Worm (Caenorhabditis elegans): ENCODE data around the gene ZK1073.1.
A peak's percentile ranks its signal among the peaks of the same experiment; 100 is the strongest.

Gene ZK1073.1

ce11 chrX:16150153-16150552, 21.5 kb upstream of the ZK1073.1 start:
- TF ChIP-seq fkh-10 (GFP tag; optimal IDR thresholded peaks at IDR 0.05) (no peak), unc-98 (GFP tag; IDR thresholded peaks at IDR 0.05) (no peak), efl-3 (GFP tag; optimal IDR thresholded peaks at IDR 0.05) (no peak), aha-1 (tag; optimal IDR thresholded peaks at IDR 0.05) (no peak), tlp-1 (tag; optimal IDR thresholded peaks at IDR 0.05) (no peak), egl-27 (tag; optimal IDR thresholded peaks at IDR 0.05) (peak in 1 of 2 experiments; percentile 29), nhr-71 (tag; optimal IDR thresholded peaks at IDR 0.05) (peak; percentile 24), nhr-77 (tag; optimal IDR thresholded peaks at IDR 0.05) (no peak), ztf-11 (tag; optimal IDR thresholded peaks at IDR 0.05) (no peak), ets-5 (GFP tag; IDR thresholded peaks at IDR 0.05) (no peak), efl-1 (optimal IDR thresholded peaks at IDR 0.05) (no peak), efl-1 (GFP tag; optimal IDR thresholded peaks at IDR 0.05 in 1 of 2) (peak in 1 of 2 experiments; percentile 86), lin-39 (tag; optimal IDR thresholded peaks at IDR 0.05) (no peak), snpc-4 (tag; optimal IDR thresholded peaks at IDR 0.05) (no peak), nhr-85 (tag) (peak; percentile 87), vab-15 (tag; optimal IDR thresholded peaks at IDR 0.05) (no peak), xbp-1 (tag; optimal IDR thresholded peaks at IDR 0.05) (no peak), hlh-17 (GFP tag; optimal IDR thresholded peaks at IDR 0.05; ENCODE audit: borderline replicate concordance) (no peak), snu-23 (GFP tag; optimal IDR thresholded peaks at IDR 0.05) (peak; percentile 6), dpl-1 (GFP tag; optimal IDR thresholded peaks at IDR 0.05) (no peak), zip-4 (GFP tag; optimal IDR thresholded peaks at IDR 0.05) (no peak), sup-37 (GFP tag; optimal IDR thresholded peaks at IDR 0.05) (no peak), ceh-82 (tag; optimal IDR thresholded peaks at IDR 0.05) (no peak), fkh-8 (tag; optimal IDR thresholded peaks at IDR 0.05) (no peak), pax-3 (tag; optimal IDR thresholded peaks at IDR 0.05) (no peak), lin-14 (GFP tag; optimal IDR thresholded peaks at IDR 0.05) (peak; percentile 70), ceh-63 (GFP tag; optimal IDR thresholded peaks at IDR 0.05) (no peak), mep-1 (tag; optimal IDR thresholded peaks at IDR 0.05) (peak; percentile 20), lsy-2 (tag; optimal IDR thresholded peaks at IDR 0.05) (peak in 1 of 2 experiments; percentile 2), nhr-20 (tag; optimal IDR thresholded peaks at IDR 0.05) (peak; percentile 15), lin-35 (GFP tag; optimal IDR thresholded peaks at IDR 0.05) (peak in 1 of 2 experiments; percentile 29), C16A3.4 (tag; optimal IDR thresholded peaks at IDR 0.05) (no peak), skn-1 (tag; optimal IDR thresholded peaks at IDR 0.05) (no peak), nhr-28 (tag; optimal IDR thresholded peaks at IDR 0.05) (no peak), mdl-1 (tag; optimal IDR thresholded peaks at IDR 0.05) (no peak), nhr-19 (GFP tag; conservative IDR thresholded peaks at IDR 0.05) (peak; percentile 26), egl-13 (tag; optimal IDR thresholded peaks at IDR 0.05) (no peak), nhr-76 (tag; optimal IDR thresholded peaks at IDR 0.05) (no peak), sptf-1 (tag; optimal IDR thresholded peaks at IDR 0.05) (no peak), nhr-90 (tag; optimal IDR thresholded peaks at IDR 0.05; ENCODE audit: poor library complexity) (no peak), nhr-237 (tag; optimal IDR thresholded peaks at IDR 0.05) (no peak), lin-15B (tag; optimal IDR thresholded peaks at IDR 0.05) (no peak), nhr-84 (tag; optimal IDR thresholded peaks at IDR 0.05) (no peak), alr-1 (tag; optimal IDR thresholded peaks at IDR 0.05; ENCODE audit: borderline replicate concordance) (no peak), lir-3 (tag; optimal IDR thresholded peaks at IDR 0.05; ENCODE audit: poor library complexity) (no peak), ztf-4 (tag; optimal IDR thresholded peaks at IDR 0.05) (no peak), ama-1 (optimal IDR thresholded peaks at IDR 0.05) (no peak), tbx-2 (tag; optimal IDR thresholded peaks at IDR 0.05) (no peak), irx-1 (tag; optimal IDR thresholded peaks at IDR 0.05) (no peak), pag-3 (tag; optimal IDR thresholded peaks at IDR 0.05; ENCODE audit: borderline replicate concordance, insufficient read depth) (no peak), grh-1 (GFP tag; IDR thresholded peaks at IDR 0.05) (0 out of 2 replicates have a peak, but pooled peaks have one; percentile 44), rnt-1 (tag; optimal IDR thresholded peaks at IDR 0.05) (no peak), mef-2 (tag; optimal IDR thresholded peaks at IDR 0.05) (no peak)

Measured in whole organism, L1 larva.